Fruit fly (Drosophila melanogaster) whole organism, prepupa: Measurements from ENCODE around the gene dop.

ENCODE experiments used
- Blimp-1 ChIP-seq: fragments of 200-800 bp; sonication (Bioruptor generic); optimal IDR thresholded peaks from 3 replicates; lab custom pipeline; 2017; ENCODE audit warnings: missing biosample characterization, missing genetic modification characterization, mild to moderate bottlenecking, moderate library complexity, missing genetic modification reagents
- CG11294 ChIP-seq: fragments of 200-800 bp; sonication (Bioruptor generic); IDR thresholded peaks from 2 replicates; pipeline ENCODE4 v1.3.6; 2022; ENCODE audit warnings: missing biosample characterization, missing genetic modification characterization
- CG11902 ChIP-seq: fragments of 200-800 bp; sonication (Bioruptor generic); optimal IDR thresholded peaks from 3 replicates; lab custom pipeline; 2016; ENCODE audit warnings: missing biosample characterization, missing genetic modification characterization
- CG3032 ChIP-seq: fragments of 200-800 bp; optimal IDR thresholded peaks from 2 replicates; lab custom pipeline; 2019; ENCODE audit warnings: missing biosample characterization, mild to moderate bottlenecking, missing genetic modification characterization, moderate library complexity
- CG34406 ChIP-seq: fragments of 200-800 bp; sonication (Bioruptor generic); optimal IDR thresholded peaks from 3 replicates; lab custom pipeline; 2016; ENCODE audit warnings: missing biosample characterization, missing genetic modification characterization
- CG6163 ChIP-seq: fragments of 200-800 bp; sonication (Bioruptor generic); IDR thresholded peaks from 3 replicates; pipeline ENCODE4 v1.3.6; 2022; ENCODE audit warnings: missing biosample characterization, missing genetic modification characterization
- CG6792 ChIP-seq: fragments of 200-800 bp; sonication (Bioruptor generic); optimal IDR thresholded peaks from 3 replicates; lab custom pipeline; 2016; ENCODE audit warnings: missing biosample characterization, missing genetic modification characterization
- CG6808 ChIP-seq: fragments of 200-800 bp; sonication (Bioruptor generic); optimal IDR thresholded peaks from 3 replicates; lab custom pipeline; 2017; ENCODE audit warnings: missing biosample characterization, missing genetic modification characterization, mild to moderate bottlenecking, moderate library complexity, missing genetic modification reagents
- CG8119 ChIP-seq: fragments of 200-800 bp; sonication (Bioruptor generic); IDR thresholded peaks from 3 replicates; pipeline ENCODE4 v1.3.6; 2022; ENCODE audit warnings: missing biosample characterization, missing genetic modification characterization
- CG9139 ChIP-seq: fragments of 200-800 bp; sonication (Bioruptor generic); optimal IDR thresholded peaks from 3 replicates; lab custom pipeline; 2017; ENCODE audit warnings: missing biosample characterization, mild to moderate bottlenecking, missing genetic modification characterization
- Eip93F ChIP-seq: fragments of 200-800 bp; sonication (Bioruptor generic); optimal IDR thresholded peaks from 2 replicates; lab custom pipeline; 2016; ENCODE audit warnings: missing biosample characterization, mild to moderate bottlenecking, missing genetic modification characterization
- Ets21C ChIP-seq: fragments of 200-800 bp; sonication (Bioruptor generic); optimal IDR thresholded peaks from 3 replicates; lab custom pipeline; 2016; ENCODE audit warnings: missing biosample characterization, missing genetic modification characterization
- Ets96B ChIP-seq: fragments of 200-800 bp; optimal IDR thresholded peaks from 2 replicates; lab custom pipeline; 2019; ENCODE audit warnings: missing biosample characterization, mild to moderate bottlenecking, missing genetic modification characterization, moderate library complexity
- Hr38 ChIP-seq: sonication (Bioruptor generic); optimal IDR thresholded peaks from 2 replicates; lab custom pipeline; 2016; ENCODE audit warnings: missing biosample characterization, missing genetic modification characterization
- Hr39 ChIP-seq: fragments of 200-800 bp; sonication (Bioruptor generic); optimal IDR thresholded peaks from 2 replicates; lab custom pipeline; 2016; ENCODE audit warnings: missing biosample characterization, missing genetic modification characterization
- Hr4 ChIP-seq: fragments of 200-800 bp; sonication (Bioruptor generic); optimal IDR thresholded peaks from 3 replicates; lab custom pipeline; 2016; ENCODE audit warnings: missing biosample characterization, missing genetic modification characterization
- Met ChIP-seq: fragments of 200-800 bp; sonication (Bioruptor generic); optimal IDR thresholded peaks from 3 replicates; lab custom pipeline; 2016; ENCODE audit warnings: missing biosample characterization, missing genetic modification characterization
- Smox ChIP-seq: fragments of 200-800 bp; sonication (Bioruptor generic); optimal IDR thresholded peaks from 3 replicates; lab custom pipeline; 2016; ENCODE audit warnings: missing biosample characterization, missing genetic modification characterization
- Sox102F ChIP-seq: fragments of 200-800 bp; sonication (Bioruptor generic); optimal IDR thresholded peaks from 2 replicates; lab custom pipeline; 2016; ENCODE audit warnings: missing biosample characterization, mild to moderate bottlenecking, missing genetic modification characterization
- achi ChIP-seq: fragments of 200-800 bp; sonication (Bioruptor generic); optimal IDR thresholded peaks from 3 replicates; lab custom pipeline; 2016; ENCODE audit warnings: missing biosample characterization, missing genetic modification characterization
- acj6 ChIP-seq: fragments of 200-800 bp; sonication (Bioruptor generic); optimal IDR thresholded peaks from 3 replicates; lab custom pipeline; 2016; ENCODE audit warnings: missing biosample characterization, missing genetic modification characterization
- dac ChIP-seq: fragments of 200-800 bp; sonication (Bioruptor generic); optimal IDR thresholded peaks from 2 replicates; lab custom pipeline; 2017; ENCODE audit warnings: missing biosample characterization, mild to moderate bottlenecking, missing genetic modification characterization
- esn ChIP-seq: fragments of 200-800 bp; sonication (Bioruptor generic); optimal IDR thresholded peaks from 2 replicates; lab custom pipeline; 2016; ENCODE audit warnings: missing biosample characterization, mild to moderate bottlenecking, missing genetic modification characterization, moderate library complexity
- fd59A ChIP-seq: fragments of 200-800 bp; sonication (Bioruptor generic); optimal IDR thresholded peaks from 2 replicates; lab custom pipeline; 2017; ENCODE audit warnings: missing biosample characterization, mild to moderate bottlenecking, missing genetic modification characterization, missing genetic modification reagents
- fd85E ChIP-seq: fragments of 200-800 bp; sonication (Bioruptor generic); optimal IDR thresholded peaks from 3 replicates; lab custom pipeline; 2016; ENCODE audit warnings: missing biosample characterization, missing genetic modification characterization
- fkh ChIP-seq: fragments of 200-800 bp; sonication (Bioruptor generic); optimal IDR thresholded peaks from 3 replicates; lab custom pipeline; 2017; ENCODE audit warnings: missing biosample characterization, mild to moderate bottlenecking, missing genetic modification characterization, moderate library complexity
- lz ChIP-seq: fragments of 200-800 bp; sonication (Bioruptor generic); optimal IDR thresholded peaks from 3 replicates; lab custom pipeline; 2016; ENCODE audit warnings: missing biosample characterization, missing genetic modification characterization
- net ChIP-seq: fragments of 200-800 bp; sonication (Bioruptor generic); optimal IDR thresholded peaks from 3 replicates; lab custom pipeline; 2016; ENCODE audit warnings: missing biosample characterization, missing genetic modification characterization
- pdm3 ChIP-seq: fragments of 200-800 bp; sonication (Bioruptor generic); optimal IDR thresholded peaks from 3 replicates; lab custom pipeline; 2016; ENCODE audit warnings: missing biosample characterization, missing genetic modification characterization
- ss ChIP-seq, 2 experiments: fragments of 200-800 bp; sonication (Bioruptor generic); optimal IDR thresholded peaks; 2 replicates in 1 of 2; 3 replicates in 1 of 2; lab custom pipeline; 2017 to 2018; ENCODE audit warnings: mild to moderate bottlenecking in 2 of 2, missing biosample characterization in 2 of 2, missing genetic modification characterization in 2 of 2, moderate library complexity in 1 of 2
- svp ChIP-seq: fragments of 200-800 bp; sonication (Bioruptor generic); peaks from one replicate; lab custom pipeline; 2016; ENCODE audit warnings: missing biosample characterization, missing genetic modification characterization
- vri ChIP-seq: fragments of 200-800 bp; sonication (Bioruptor generic); optimal IDR thresholded peaks from 3 replicates; lab custom pipeline; 2016; ENCODE audit warnings: missing biosample characterization, mild to moderate bottlenecking, missing genetic modification characterization

Gene dop

DNA sequence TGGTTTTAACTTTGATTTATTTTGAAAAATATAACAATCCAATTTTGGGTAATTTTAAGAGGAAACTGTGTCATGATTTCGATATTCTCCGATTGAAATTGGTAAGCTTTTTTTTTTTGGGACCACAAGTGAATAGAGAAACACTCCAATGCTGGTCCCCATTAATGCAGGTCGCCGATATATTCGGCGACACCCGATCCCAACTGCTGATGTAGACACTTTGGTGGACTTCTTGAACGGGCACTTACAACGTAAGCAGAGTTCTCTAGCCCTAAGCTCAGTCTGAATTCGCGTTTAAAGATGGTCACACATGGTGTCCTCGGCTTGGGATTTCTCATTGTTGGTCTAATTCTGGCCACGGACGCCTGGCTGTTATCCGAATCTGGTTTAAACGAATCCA is 45.5 kb upstream of the dop start, which contains the start of gene yellow-k:
TSS of gene yellow-k (plus strand) at position 301 of the 400 bp plus-strand sequence.
- no peak for TF ChIP-seq fd59A
- TF ChIP-seq svp (GFP tag; lab: Kevin White, UChicago): no peak
- TF ChIP-seq fd85E (GFP tag; lab: Kevin White, UChicago): no peak
- no peak for TF ChIP-seq Smox (GFP tag; lab: Kevin White, UChicago)
- TF ChIP-seq CG3032 (tag; lab: Kevin White, UChicago): no peak

DNA sequence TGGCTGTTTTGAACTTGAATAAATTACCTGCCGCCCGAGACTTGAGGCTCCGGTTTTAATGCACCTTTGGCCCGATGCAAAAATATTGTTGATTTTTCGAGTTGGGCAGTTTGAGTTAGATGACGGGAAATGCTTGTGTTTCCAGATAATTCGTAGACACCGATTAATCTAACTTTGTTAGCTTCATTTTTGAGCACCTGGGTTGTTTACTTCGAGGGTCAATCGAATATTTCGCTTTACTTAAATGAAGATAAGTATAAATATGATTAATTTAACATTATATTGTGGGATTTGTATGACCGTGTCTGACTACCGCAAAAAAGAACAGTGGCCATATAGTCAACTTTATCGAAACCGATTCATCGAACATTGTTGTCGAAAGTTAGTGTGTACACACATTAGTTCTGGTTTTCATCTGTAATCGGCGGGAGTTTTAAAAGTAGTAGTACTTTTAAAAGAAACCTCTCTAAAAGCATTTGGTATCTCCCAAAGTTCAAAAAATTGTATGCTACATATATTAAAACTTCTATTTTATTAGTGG is 41.9 kb upstream of the dop start, which contains the start of gene CG7945:
TSS of gene CG7945 (minus strand) at position 332 of the 541 bp plus-strand sequence.
- TF ChIP-seq lz (no peak), fkh (GFP tag; lab: Kevin White, UChicago) (peak; percentile 3), Eip93F (GFP tag; lab: Kevin White, UChicago) (peak; percentile 7), vri (GFP tag; lab: Kevin White, UChicago) (peak; percentile 24)

DNA sequence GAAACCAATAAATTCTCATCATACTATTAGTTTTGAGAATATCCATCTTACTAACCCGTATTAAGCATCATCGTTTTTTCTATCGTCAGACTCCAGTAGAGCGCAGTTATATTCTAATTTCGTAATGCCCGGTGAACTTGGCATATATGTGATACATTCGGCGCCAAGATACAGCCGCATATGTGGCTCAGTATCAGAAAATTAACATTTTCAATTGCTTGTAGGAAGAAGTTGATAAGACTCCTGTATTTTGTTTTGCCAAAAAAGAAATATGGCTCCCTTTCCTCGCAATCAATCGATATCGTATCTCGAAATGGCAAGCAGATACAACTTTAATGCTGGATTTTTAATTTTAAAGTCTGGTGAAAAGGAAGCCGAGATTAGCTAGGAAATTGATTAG is 40.7 kb upstream of the dop start, which contains the start of gene CG33986:
TSS of gene CG33986 (minus strand) at position 101 of the 400 bp plus-strand sequence.
- TF ChIP-seq Blimp-1 (no peak), CG8119 (no peak), Ets21C (GFP tag; lab: Kevin White, UChicago) (no peak), net (GFP tag; lab: Kevin White, UChicago) (no peak), esn (GFP tag; lab: Kevin White, UChicago) (no peak), svp (GFP tag; lab: Kevin White, UChicago) (no peak), CG6808 (no peak), CG11294 (GFP tag; lab: Robert Waterston, UW) (no peak), Hr38 (GFP tag; lab: Kevin White, UChicago) (no peak), CG9139 (GFP tag; lab: Kevin White, UChicago) (no peak), CG3032 (tag; lab: Kevin White, UChicago) (no peak), Ets96B (tag; lab: Kevin White, UChicago) (no peak), Hr39 (GFP tag; lab: Kevin White, UChicago) (no peak), lz (no peak), acj6 (GFP tag; lab: Kevin White, UChicago) (no peak), CG6792 (GFP tag; lab: Kevin White, UChicago) (no peak)

DNA sequence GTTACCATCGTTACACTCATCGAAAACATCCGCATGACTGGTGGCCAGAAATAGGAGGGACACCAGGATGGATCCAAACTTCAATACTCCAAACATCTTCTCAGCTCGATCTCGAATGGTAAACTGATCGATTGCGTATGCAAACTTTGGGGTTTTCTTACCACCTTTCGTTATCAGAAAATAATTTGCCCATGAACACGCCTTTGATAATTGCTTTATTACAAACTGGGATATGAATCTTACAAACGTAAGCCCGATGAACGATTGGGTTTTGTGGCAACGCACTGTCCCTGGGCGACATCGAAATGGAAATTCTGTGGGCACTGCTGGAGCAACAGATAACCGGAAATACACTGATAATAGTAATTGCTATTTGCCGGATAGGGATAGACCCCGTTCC is 39.1 kb upstream of the dop start, which contains the start of gene CG33985:
TSS of gene CG33985 (minus strand) at position 101 of the 400 bp plus-strand sequence.
- TF ChIP-seq Sox102F: no peak
- TF ChIP-seq achi (GFP tag; lab: Kevin White, UChicago): no peak
- no peak for TF ChIP-seq Eip93F (GFP tag; lab: Kevin White, UChicago)
- TF ChIP-seq pdm3 (GFP tag; lab: Kevin White, UChicago): no peak
- no peak for TF ChIP-seq ss (GFP tag; optimal IDR thresholded peaks at IDR 0.05; lab: Kevin White, UChicago)
- no peak for TF ChIP-seq dac (GFP tag; lab: Kevin White, UChicago)
- TF ChIP-seq Blimp-1: no peak

- TF ChIP-seq CG34406 (GFP tag; lab: Kevin White, UChicago): no peak
- TF ChIP-seq acj6 (GFP tag; lab: Kevin White, UChicago): no peak
- TF ChIP-seq Blimp-1: no peak
- TF ChIP-seq Smox (GFP tag; lab: Kevin White, UChicago): no peak
- no peak for TF ChIP-seq achi (GFP tag; lab: Kevin White, UChicago)
- no peak for TF ChIP-seq CG6163 (GFP tag; lab: Robert Waterston, UW)
These were observed 38.4 kb upstream of the dop start, which contains the start of gene CG42729 for dm6 chr3L:15527416-15527815. TSS of gene CG42729 (minus strand) at chr3L:15527516.

dm6 chr3L:15528096-15528495 is 37.7 kb upstream of the dop start, which contains the start of gene CG42728:
TSS of gene CG42728 (minus strand) at chr3L:15528196.
- TF ChIP-seq CG3032 (tag; lab: Kevin White, UChicago) (no peak), Met (no peak), CG11902 (no peak), Blimp-1 (no peak), Hr4 (GFP tag; lab: Kevin White, UChicago) (no peak)
